Worm (Caenorhabditis elegans) whole organism, mixed stage, embryonic: ENCODE measurements around the gene mth-1.

Source experiments
- M03D4.4 ChIP-seq: sonication (generic microtip); optimal IDR thresholded peaks from 2 replicates; lab custom pipeline; 2017; ENCODE audit warnings: mild to moderate bottlenecking, missing genetic modification characterization, missing compliant biosample characterization
- bed-3 ChIP-seq: fragments of 200-800 bp; sonication (Bioruptor generic); optimal IDR thresholded peaks from 3 replicates; lab custom pipeline; 2018; ENCODE audit warnings: mild to moderate bottlenecking, missing genetic modification characterization, moderate library complexity, missing compliant biosample characterization
- blmp-1 ChIP-seq: fragments of 150-350 bp; optimal IDR thresholded peaks from 2 replicates; lab custom pipeline; 2014; ENCODE audit warnings: missing biosample characterization, missing genetic modification characterization
- ceh-39 ChIP-seq: fragments of 150-350 bp; optimal IDR thresholded peaks from 2 replicates; lab custom pipeline; 2014; ENCODE audit warnings: missing biosample characterization, missing genetic modification characterization
- ceh-43 ChIP-seq: fragments of 200-800 bp; sonication (Bioruptor generic); optimal IDR thresholded peaks from 2 replicates; lab custom pipeline; 2018; ENCODE audit warnings: mild to moderate bottlenecking, missing genetic modification characterization, moderate library complexity, missing compliant biosample characterization
- ceh-83 ChIP-seq: fragments of 200-800 bp; sonication (Bioruptor generic); optimal IDR thresholded peaks from 2 replicates; lab custom pipeline; 2018; ENCODE audit warnings: mild to moderate bottlenecking, missing genetic modification characterization, missing compliant biosample characterization
- ces-1 ChIP-seq: fragments of 150-350 bp; optimal IDR thresholded peaks from 2 replicates; lab custom pipeline; 2014; ENCODE audit warnings: missing biosample characterization, missing genetic modification reagents, missing genetic modification characterization
- cnd-1 ChIP-seq: fragments of 200-800 bp; sonication (Bioruptor generic); optimal IDR thresholded peaks from 2 replicates; lab custom pipeline; 2018; ENCODE audit warnings: mild to moderate bottlenecking, missing genetic modification characterization, missing compliant biosample characterization
- drap-1 ChIP-seq: fragments of 200-800 bp; sonication (Bioruptor generic); optimal IDR thresholded peaks from 3 replicates; lab custom pipeline; 2018; ENCODE audit warnings: mild to moderate bottlenecking, missing genetic modification characterization, missing compliant biosample characterization
- elt-3 ChIP-seq: fragments of 150-350 bp; optimal IDR thresholded peaks from 2 replicates; lab custom pipeline; 2014; ENCODE audit warnings: missing biosample characterization, missing genetic modification characterization
- flh-1 ChIP-seq: fragments of 200-800 bp; sonication (Bioruptor generic); optimal IDR thresholded peaks from 2 replicates; lab custom pipeline; 2018; ENCODE audit warnings: mild to moderate bottlenecking, missing genetic modification characterization, moderate library complexity, missing compliant biosample characterization
- ham-2 ChIP-seq: fragments of 200-800 bp; sonication (Bioruptor generic); optimal IDR thresholded peaks from 2 replicates; lab custom pipeline; 2018; ENCODE audit warnings: mild to moderate bottlenecking, missing genetic modification characterization, missing compliant biosample characterization
- hlh-1 ChIP-seq: fragments of 150-350 bp; optimal IDR thresholded peaks from 2 replicates; lab custom pipeline; 2014; ENCODE audit warnings: missing biosample characterization, missing genetic modification reagents, missing genetic modification characterization
- lin-13 ChIP-seq: fragments of 150-350 bp; optimal IDR thresholded peaks from 2 replicates; lab custom pipeline; 2014; ENCODE audit warnings: missing biosample characterization, missing genetic modification characterization
- lin-32 ChIP-seq: fragments of 200-800 bp; sonication (Bioruptor generic); optimal IDR thresholded peaks from 2 replicates; lab custom pipeline; 2018; ENCODE audit warnings: mild to moderate bottlenecking, missing genetic modification characterization, missing compliant biosample characterization
- lsy-2 ChIP-seq: fragments of 150-350 bp; optimal IDR thresholded peaks from 2 replicates; lab custom pipeline; 2014; ENCODE audit warnings: missing biosample characterization, missing genetic modification characterization
- mab-5 ChIP-seq: fragments of 150-350 bp; optimal IDR thresholded peaks from 2 replicates; lab custom pipeline; 2014; ENCODE audit warnings: missing biosample characterization, missing genetic modification characterization
- mep-1 ChIP-seq: fragments of 150-350 bp; optimal IDR thresholded peaks from 2 replicates; lab custom pipeline; 2017; ENCODE audit warnings: missing biosample characterization, missing genetic modification reagents, missing genetic modification characterization, inconsistent platforms
- nhr-12 ChIP-seq: fragments of 150-350 bp; optimal IDR thresholded peaks from 2 replicates; lab custom pipeline; 2014; ENCODE audit warnings: missing biosample characterization, missing genetic modification characterization
- nhr-2 ChIP-seq: fragments of 150-350 bp; optimal IDR thresholded peaks from 2 replicates; lab custom pipeline; 2014; ENCODE audit warnings: missing biosample characterization, missing genetic modification characterization
- nhr-237 ChIP-seq: fragments of 150-350 bp; optimal IDR thresholded peaks from 2 replicates; lab custom pipeline; 2014; ENCODE audit warnings: missing biosample characterization, missing genetic modification characterization
- nhr-28 ChIP-seq: fragments of 150-350 bp; optimal IDR thresholded peaks from 2 replicates; lab custom pipeline; 2014; ENCODE audit warnings: missing biosample characterization, missing genetic modification characterization
- nhr-76 ChIP-seq: sonication (generic microtip); optimal IDR thresholded peaks from 2 replicates; lab custom pipeline; 2017; ENCODE audit warnings: missing biosample characterization, missing genetic modification characterization
- pha-4 ChIP-seq: fragments of 150-350 bp; optimal IDR thresholded peaks from 2 replicates; lab custom pipeline; 2018; ENCODE audit warnings: missing biosample characterization, missing genetic modification reagents, missing genetic modification characterization
- sem-2 ChIP-seq: fragments of 200-800 bp; sonication (Bioruptor generic); optimal IDR thresholded peaks from 2 replicates; lab custom pipeline; 2018; ENCODE audit warnings: mild to moderate bottlenecking, missing genetic modification characterization, missing compliant biosample characterization
- snpc-4 ChIP-seq: fragments of 150-350 bp; optimal IDR thresholded peaks from 2 replicates; lab custom pipeline; 2014; ENCODE audit warnings: missing biosample characterization, missing genetic modification characterization
- sptf-1 ChIP-seq: sonication (generic microtip); optimal IDR thresholded peaks from 2 replicates; lab custom pipeline; 2017; ENCODE audit warnings: mild to moderate bottlenecking, missing genetic modification characterization, moderate library complexity, missing compliant biosample characterization
- tbx-8 ChIP-seq: fragments of 200-800 bp; sonication (Bioruptor generic); optimal IDR thresholded peaks from 2 replicates; lab custom pipeline; 2018; ENCODE audit warnings: mild to moderate bottlenecking, missing genetic modification characterization, moderate library complexity, missing compliant biosample characterization
- unc-120 ChIP-seq: sonication (generic microtip); optimal IDR thresholded peaks from 2 replicates; lab custom pipeline; 2017; ENCODE audit warnings: missing genetic modification characterization, missing compliant biosample characterization; ENCODE audit not compliant: poor library complexity, severe bottlenecking
- unc-39 ChIP-seq: fragments of 150-350 bp; optimal IDR thresholded peaks from 2 replicates; lab custom pipeline; 2014; ENCODE audit warnings: missing biosample characterization, missing genetic modification characterization
- unc-62 ChIP-seq: fragments of 150-350 bp; optimal IDR thresholded peaks from 2 replicates; lab custom pipeline; 2014; ENCODE audit warnings: missing biosample characterization, missing genetic modification reagents, missing genetic modification characterization
- zip-8 ChIP-seq: fragments of 150-350 bp; optimal IDR thresholded peaks from 2 replicates; lab custom pipeline; 2014; ENCODE audit warnings: missing biosample characterization, missing genetic modification characterization
- ztf-11 ChIP-seq: fragments of 150-350 bp; optimal IDR thresholded peaks from 2 replicates; lab custom pipeline; 2014; ENCODE audit warnings: missing biosample characterization, missing genetic modification characterization

mth-1 gene

DNA sequence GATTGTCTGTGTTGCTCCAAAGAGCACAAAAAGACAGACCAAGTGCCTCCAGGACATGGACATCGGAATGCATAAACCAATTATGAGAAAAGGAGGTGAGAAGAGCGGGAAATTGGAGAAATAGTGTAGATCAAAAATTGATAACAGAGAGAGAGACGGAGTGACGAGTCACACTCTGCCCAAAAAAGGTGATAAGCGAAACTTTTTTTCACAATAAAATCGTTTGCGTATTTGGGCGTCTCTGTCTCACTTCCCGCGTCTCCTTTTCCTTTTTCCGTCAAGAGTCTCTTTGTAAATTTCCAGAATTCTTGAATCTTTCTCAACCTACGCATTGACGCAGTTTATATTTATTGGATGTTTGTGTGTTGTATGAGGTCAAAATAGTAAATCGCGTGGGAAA is 9.5 kb downstream of the mth-1 start, which contains the start of gene mth-2:
Gene mth-2 (minus strand): TSS at position 188 of the 400 bp plus-strand sequence.
- TF ChIP-seq nhr-237 (tag; lab: Kevin White, UChicago) (no peak), unc-120 (no peak), pha-4 (tag; lab: Kevin White, UChicago) (no peak), nhr-28 (tag; lab: Kevin White, UChicago) (no peak), lin-13 (tag; lab: Kevin White, UChicago) (no peak), bed-3 (GFP tag; lab: Kevin White, UChicago) (no peak), ceh-43 (no peak), ceh-39 (no peak), ces-1 (GFP tag; lab: Kevin White, UChicago) (no peak), unc-39 (tag; lab: Kevin White, UChicago) (no peak), drap-1 (GFP tag; lab: Kevin White, UChicago) (no peak), blmp-1 (no peak), elt-3 (tag; lab: Kevin White, UChicago) (no peak), snpc-4 (tag; lab: Kevin White, UChicago) (no peak), nhr-12 (tag; lab: Kevin White, UChicago) (no peak), ceh-83 (no peak)
- TF ChIP-seq, all 35 proteins: peak for 0

DNA sequence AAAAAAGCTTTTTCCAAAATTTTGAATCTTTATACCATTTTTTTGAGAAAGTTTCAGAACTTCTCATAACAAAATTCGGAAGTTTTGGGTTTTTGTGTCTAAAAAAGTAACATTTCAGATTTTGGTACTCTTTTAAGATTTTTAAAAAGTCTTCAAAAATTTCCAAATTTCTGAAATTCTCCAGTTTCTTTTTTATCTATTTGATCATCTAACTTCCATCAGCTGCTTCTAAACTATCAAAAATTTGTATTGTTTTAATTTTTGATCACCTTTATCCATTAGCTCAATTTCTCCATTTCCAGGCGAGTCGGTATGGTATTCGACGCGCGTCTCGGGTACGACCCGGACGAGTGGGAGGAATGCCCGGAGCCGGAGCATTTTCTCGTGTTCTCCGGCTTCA is 17.2 kb downstream of the mth-1 start, which contains the start of gene cpna-1:
Gene cpna-1 (plus strand): TSS at position 301 of the 400 bp plus-strand sequence.
- TF ChIP-seq sptf-1 (tag; lab: Kevin White, UChicago) (no peak), sem-2 (GFP tag; lab: Kevin White, UChicago) (no peak), drap-1 (GFP tag; lab: Kevin White, UChicago) (no peak), ham-2 (GFP tag; lab: Kevin White, UChicago) (no peak), unc-120 (no peak), snpc-4 (tag; lab: Kevin White, UChicago) (no peak), blmp-1 (no peak), zip-8 (tag; lab: Kevin White, UChicago) (no peak), unc-62 (no peak), bed-3 (GFP tag; lab: Kevin White, UChicago) (no peak), nhr-12 (tag; lab: Kevin White, UChicago) (no peak), hlh-1 (tag; lab: Kevin White, UChicago) (no peak)

- TF ChIP-seq nhr-2 (no peak), nhr-76 (tag; lab: Kevin White, UChicago) (no peak), unc-62 (peak; percentile 29), cnd-1 (tag; lab: Kevin White, UChicago) (no peak), zip-8 (tag; lab: Kevin White, UChicago) (no peak), tbx-8 (GFP tag; lab: Kevin White, UChicago) (no peak), sem-2 (GFP tag; lab: Kevin White, UChicago) (no peak), mab-5 (no peak), unc-120 (peak; percentile 58), hlh-1 (tag; lab: Kevin White, UChicago) (peak; percentile 96), ceh-39 (no peak), mep-1 (tag; lab: Kevin White, UChicago) (no peak), drap-1 (GFP tag; lab: Kevin White, UChicago) (no peak), ces-1 (GFP tag; lab: Kevin White, UChicago) (no peak)
Measured at ce11 chrII:4183979-4184378, 19.6 kb downstream of the mth-1 start.

DNA sequence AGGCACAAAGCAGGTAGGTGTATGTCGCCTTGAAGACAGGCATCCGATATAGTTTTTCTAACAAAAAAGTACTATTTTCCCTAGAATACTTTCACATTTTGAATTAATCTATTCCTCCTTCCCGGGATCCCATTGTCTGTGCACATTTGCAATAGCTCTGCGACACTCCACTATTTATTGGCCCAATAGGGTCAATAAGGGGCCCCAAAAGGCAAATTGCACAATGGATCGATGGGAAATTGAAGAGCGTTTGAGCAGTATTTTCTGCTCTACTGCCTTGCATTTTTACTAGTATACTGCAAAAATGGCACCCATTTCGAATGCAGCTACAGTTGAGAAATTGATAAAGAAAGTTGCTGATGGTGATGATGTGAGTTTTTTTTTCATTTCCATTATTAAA is 21.2 kb downstream of the mth-1 start, which contains the start of gene R03H10.11:
Gene R03H10.11 (plus strand): TSS at position 301 of the 400 bp plus-strand sequence.
- TF ChIP-seq mep-1 (tag; lab: Kevin White, UChicago) (no peak), flh-1 (GFP tag; lab: Kevin White, UChicago) (no peak), ces-1 (GFP tag; lab: Kevin White, UChicago) (no peak), unc-62 (no peak), zip-8 (tag; lab: Kevin White, UChicago) (no peak), ham-2 (GFP tag; lab: Kevin White, UChicago) (no peak), lin-32 (GFP tag; lab: Kevin White, UChicago) (no peak), bed-3 (GFP tag; lab: Kevin White, UChicago) (no peak), elt-3 (tag; lab: Kevin White, UChicago) (no peak), ztf-11 (tag; lab: Kevin White, UChicago) (no peak), M03D4.4 (no peak), cnd-1 (tag; lab: Kevin White, UChicago) (no peak), lin-13 (tag; lab: Kevin White, UChicago) (no peak), nhr-12 (tag; lab: Kevin White, UChicago) (no peak), ceh-43 (no peak), nhr-237 (tag; lab: Kevin White, UChicago) (no peak), lsy-2 (tag; lab: Kevin White, UChicago) (no peak), sem-2 (GFP tag; lab: Kevin White, UChicago) (no peak), unc-39 (tag; lab: Kevin White, UChicago) (no peak), mab-5 (no peak)
- TF ChIP-seq, all 35 proteins: peak for 0
